Fruit fly (Drosophila melanogaster) whole organism, larva: Measurements from ENCODE around the gene CG3662.

ENCODE experiments used
- noc ChIP-seq: fragments of 200-800 bp; sonication (Bioruptor generic); optimal IDR thresholded peaks from 3 replicates; lab custom pipeline; 2019; ENCODE audit warnings: missing biosample characterization, mild to moderate bottlenecking, missing genetic modification characterization, moderate library complexity

Gene CG3662

dm6 chr2L:866950-867744 is 46.1 kb downstream of the CG3662 start:
- TF ChIP-seq noc = peak; percentile 94

- no peak for TF ChIP-seq noc
Measured at dm6 chr2L:867899-868605, 47.0 kb downstream of the CG3662 start, which contains the start of gene aru. Gene aru (minus strand): TSS chr2L:868354.

- TF ChIP-seq noc = no peak
Measured at dm6 chr2L:868961-869360, 47.9 kb downstream of the CG3662 start.

- no peak for TF ChIP-seq noc
Measured at dm6 chr2L:869497-870040, 48.5 kb downstream of the CG3662 start, which contains the start of gene dbe. Gene dbe (minus strand): TSS chr2L:869857.

- no peak for TF ChIP-seq noc
Measured at dm6 chr2L:870285-870684, 49.2 kb downstream of the CG3662 start, which contains the start of gene PNUTS. Gene PNUTS (plus strand): TSS chr2L:870465.

- no peak for TF ChIP-seq noc
Measured at dm6 chr2L:870749-871418, 49.8 kb downstream of the CG3662 start.

- no peak for TF ChIP-seq noc
Measured at dm6 chr2L:871419-871846, 50.3 kb downstream of the CG3662 start.
